Fruit fly (Drosophila melanogaster): ENCODE measurements around the gene CG17078.

dm6 chr2L:300006-300405 lies 22.0 kb upstream of the CG17078 start:
- TF ChIP-seq Atf6 (GFP tag; IDR thresholded peaks at IDR 0.05) (no peak), HLH54F (GFP tag; optimal IDR thresholded peaks at IDR 0.05) (no peak), Oli (tag; optimal IDR thresholded peaks at IDR 0.05) (no peak), Myb (GFP tag; optimal IDR thresholded peaks at IDR 0.05) (no peak), Oaz (GFP tag; IDR thresholded peaks at IDR 0.05) (no peak), Hmr (GFP tag; optimal IDR thresholded peaks at IDR 0.05) (no peak), ranshi (GFP tag; IDR thresholded peaks at IDR 0.05) (no peak), nom (GFP tag; optimal IDR thresholded peaks at IDR 0.05) (no peak), nerfin-1 (tag; optimal IDR thresholded peaks at IDR 0.05) (no peak)
